Worm (Caenorhabditis elegans) whole organism, L3 larva: Measurements from ENCODE around the gene Y59H11AR.3.

ENCODE experiments used
- R02D3.7 ChIP-seq: fragments of 150-350 bp; optimal IDR thresholded peaks from 2 replicates; lab custom pipeline; 2014; ENCODE audit warnings: missing biosample characterization, missing genetic modification characterization
- ZK546.5 ChIP-seq: sonication (generic microtip); optimal IDR thresholded peaks from 2 replicates; lab custom pipeline; 2017; ENCODE audit warnings: missing biosample characterization, missing genetic modification characterization
- aly-2 ChIP-seq: fragments of 150-350 bp; optimal IDR thresholded peaks from 2 replicates; lab custom pipeline; 2014; ENCODE audit warnings: missing biosample characterization, missing genetic modification characterization
- ama-1 ChIP-seq: fragments of 150-350 bp; optimal IDR thresholded peaks from 2 replicates; lab custom pipeline; 2018
- ceh-16 ChIP-seq: sonication (generic microtip); optimal IDR thresholded peaks from 2 replicates; lab custom pipeline; 2017; ENCODE audit warnings: missing biosample characterization, missing genetic modification characterization
- ceh-28 ChIP-seq: fragments of 150-350 bp; optimal IDR thresholded peaks from 2 replicates; lab custom pipeline; 2014; ENCODE audit warnings: missing biosample characterization, missing genetic modification reagents, missing genetic modification characterization
- ceh-82 ChIP-seq: fragments of 150-350 bp; optimal IDR thresholded peaks from 2 replicates; lab custom pipeline; 2014; ENCODE audit warnings: missing biosample characterization, missing genetic modification characterization
- ceh-9 ChIP-seq: sonication (generic microtip); optimal IDR thresholded peaks from 2 replicates; lab custom pipeline; 2018; ENCODE audit warnings: missing biosample characterization, missing genetic modification characterization
- daf-12 ChIP-seq: fragments of 150-350 bp; optimal IDR thresholded peaks from 2 replicates; lab custom pipeline; 2014; ENCODE audit warnings: missing biosample characterization, missing genetic modification reagents, missing genetic modification characterization
- egl-27 ChIP-seq: sonication (generic microtip); optimal IDR thresholded peaks from 4 replicates; lab custom pipeline; 2017; ENCODE audit warnings: missing biosample characterization, missing genetic modification reagents, missing genetic modification characterization
- egl-5 ChIP-seq: fragments of 150-350 bp; optimal IDR thresholded peaks from 2 replicates; lab custom pipeline; 2017; ENCODE audit warnings: missing biosample characterization, missing genetic modification reagents, missing genetic modification characterization, inconsistent platforms
- elt-1 ChIP-seq: fragments of 150-350 bp; optimal IDR thresholded peaks from 2 replicates; lab custom pipeline; 2014; ENCODE audit warnings: missing biosample characterization, missing genetic modification characterization
- elt-2 ChIP-seq: sonication (generic microtip); optimal IDR thresholded peaks from 2 replicates; lab custom pipeline; 2016; ENCODE audit warnings: missing genetic modification reagents, mild to moderate bottlenecking, missing genetic modification characterization, missing compliant biosample characterization
- elt-3 ChIP-seq, 3 experiments: fragments of 150-350 bp in 1 of 3; sonication (generic microtip) in 2 of 3; optimal IDR thresholded peaks; 2 replicates in 2 of 3; 4 replicates in 1 of 3; lab custom pipeline; 2014 to 2017; ENCODE audit warnings: missing biosample characterization in 3 of 3, missing genetic modification characterization in 3 of 3
- eor-1 ChIP-seq, 2 experiments: fragments of 150-350 bp; optimal IDR thresholded peaks; 2 replicates each; lab custom pipeline; 2014 to 2018; ENCODE audit warnings: missing biosample characterization in 2 of 2, missing genetic modification characterization in 2 of 2
- fkh-10 ChIP-seq: sonication (generic microtip); optimal IDR thresholded peaks from 2 replicates; lab custom pipeline; 2017; ENCODE audit warnings: missing biosample characterization, missing genetic modification reagents, missing genetic modification characterization
- fkh-2 ChIP-seq: fragments of 150-350 bp; optimal IDR thresholded peaks from 2 replicates; lab custom pipeline; 2014; ENCODE audit warnings: missing biosample characterization, missing genetic modification reagents, missing genetic modification characterization
- fos-1 ChIP-seq: fragments of 150-350 bp; optimal IDR thresholded peaks from 2 replicates; lab custom pipeline; 2014; ENCODE audit warnings: missing biosample characterization, missing genetic modification characterization
- hmg-11 ChIP-seq: sonication (generic microtip); optimal IDR thresholded peaks from 2 replicates; lab custom pipeline; 2016; ENCODE audit warnings: missing genetic modification characterization, missing compliant biosample characterization
- jun-1 ChIP-seq: fragments of 150-350 bp; optimal IDR thresholded peaks from 2 replicates; lab custom pipeline; 2014; ENCODE audit warnings: missing biosample characterization, missing genetic modification reagents, missing genetic modification characterization
- lin-15B ChIP-seq: fragments of 150-350 bp; optimal IDR thresholded peaks from 2 replicates; lab custom pipeline; 2014; ENCODE audit warnings: missing biosample characterization, missing genetic modification characterization
- lin-39 ChIP-seq: fragments of 150-350 bp; optimal IDR thresholded peaks from 2 replicates; lab custom pipeline; 2018; ENCODE audit warnings: missing biosample characterization, missing genetic modification reagents, missing genetic modification characterization
- lsy-12 ChIP-seq: sonication (generic microtip); optimal IDR thresholded peaks from 2 replicates; lab custom pipeline; 2016; ENCODE audit warnings: mild to moderate bottlenecking, missing genetic modification characterization, missing compliant biosample characterization
- mdl-1 ChIP-seq: fragments of 150-350 bp; optimal IDR thresholded peaks from 2 replicates; lab custom pipeline; 2014; ENCODE audit warnings: missing biosample characterization, missing genetic modification characterization
- mml-1 ChIP-seq: fragments of 150-350 bp; sonication (generic microtip); optimal IDR thresholded peaks from 3 replicates; lab custom pipeline; 2014; ENCODE audit warnings: missing biosample characterization, missing genetic modification characterization
- nfya-1 ChIP-seq: sonication (generic microtip); optimal IDR thresholded peaks from 2 replicates; lab custom pipeline; 2017; ENCODE audit warnings: missing genetic modification characterization, mild to moderate bottlenecking, missing compliant biosample characterization, antibody characterized with exemption, moderate library complexity; ENCODE audit not compliant: insufficient read depth
- nhr-11 ChIP-seq: fragments of 150-350 bp; optimal IDR thresholded peaks from 2 replicates; lab custom pipeline; 2014; ENCODE audit warnings: missing biosample characterization, missing genetic modification characterization
- nhr-12 ChIP-seq: fragments of 150-350 bp; optimal IDR thresholded peaks from 2 replicates; lab custom pipeline; 2014; ENCODE audit warnings: missing biosample characterization, missing genetic modification characterization
- nhr-23 ChIP-seq: fragments of 150-350 bp; optimal IDR thresholded peaks from 2 replicates; lab custom pipeline; 2014; ENCODE audit warnings: missing biosample characterization, missing genetic modification reagents, missing genetic modification characterization
- nhr-237 ChIP-seq: fragments of 150-350 bp; optimal IDR thresholded peaks from 2 replicates; lab custom pipeline; 2014; ENCODE audit warnings: missing biosample characterization, missing genetic modification characterization
- nhr-25 ChIP-seq: sonication (generic microtip); optimal IDR thresholded peaks from 2 replicates; lab custom pipeline; 2017; ENCODE audit warnings: missing biosample characterization, missing genetic modification characterization
- nhr-28 ChIP-seq: fragments of 150-350 bp; optimal IDR thresholded peaks from 2 replicates; lab custom pipeline; 2014; ENCODE audit warnings: missing biosample characterization, missing genetic modification characterization
- nhr-43 ChIP-seq: sonication (generic microtip); optimal IDR thresholded peaks from 2 replicates; lab custom pipeline; 2016; ENCODE audit warnings: mild to moderate bottlenecking, missing genetic modification characterization, missing compliant biosample characterization; ENCODE audit not compliant: poor library complexity, severe bottlenecking
- nhr-67 ChIP-seq: fragments of 150-350 bp; optimal IDR thresholded peaks from 2 replicates; lab custom pipeline; 2014; ENCODE audit warnings: missing biosample characterization, missing genetic modification characterization
- nhr-76 ChIP-seq: fragments of 150-350 bp; sonication (generic microtip); optimal IDR thresholded peaks from 5 replicates; lab custom pipeline; 2014; ENCODE audit warnings: missing biosample characterization, missing genetic modification characterization
- nhr-77 ChIP-seq: fragments of 150-350 bp; optimal IDR thresholded peaks from 2 replicates; lab custom pipeline; 2014; ENCODE audit warnings: missing biosample characterization, missing genetic modification characterization
- pha-4 ChIP-seq: fragments of 150-350 bp; optimal IDR thresholded peaks from 2 replicates; lab custom pipeline; 2014; ENCODE audit warnings: missing biosample characterization, missing genetic modification reagents, missing genetic modification characterization
- pqm-1 ChIP-seq: fragments of 150-350 bp; optimal IDR thresholded peaks from 2 replicates; lab custom pipeline; 2017; ENCODE audit warnings: missing biosample characterization, missing genetic modification characterization, inconsistent platforms
- sea-2 ChIP-seq: fragments of 150-350 bp; sonication (generic microtip); optimal IDR thresholded peaks from 4 replicates; lab custom pipeline; 2014; ENCODE audit warnings: missing biosample characterization, missing genetic modification reagents, missing genetic modification characterization
- skn-1 ChIP-seq: fragments of 150-350 bp; optimal IDR thresholded peaks from 2 replicates; lab custom pipeline; 2014; ENCODE audit warnings: missing biosample characterization, missing genetic modification characterization
- snpc-4 ChIP-seq: fragments of 150-350 bp; optimal IDR thresholded peaks from 2 replicates; lab custom pipeline; 2014; ENCODE audit warnings: missing biosample characterization, missing genetic modification characterization
- tbx-2 ChIP-seq: sonication (generic microtip); optimal IDR thresholded peaks from 2 replicates; lab custom pipeline; 2016; ENCODE audit warnings: mild to moderate bottlenecking, missing genetic modification characterization, missing compliant biosample characterization
- unc-39 ChIP-seq: sonication (generic microtip); optimal IDR thresholded peaks from 4 replicates; lab custom pipeline; 2017; ENCODE audit warnings: missing biosample characterization, missing genetic modification characterization
- unc-62 ChIP-seq: fragments of 150-350 bp; sonication (generic microtip); optimal IDR thresholded peaks from 4 replicates; lab custom pipeline; 2014; ENCODE audit warnings: missing biosample characterization, missing genetic modification reagents, missing genetic modification characterization
- zag-1 ChIP-seq: fragments of 150-350 bp; optimal IDR thresholded peaks from 2 replicates; lab custom pipeline; 2014; ENCODE audit warnings: missing biosample characterization, missing genetic modification characterization
- ztf-11 ChIP-seq: fragments of 150-350 bp; optimal IDR thresholded peaks from 2 replicates; lab custom pipeline; 2014; ENCODE audit warnings: missing biosample characterization, missing genetic modification characterization
- ztf-4 ChIP-seq: fragments of 150-350 bp; optimal IDR thresholded peaks from 2 replicates; lab custom pipeline; 2014; ENCODE audit warnings: missing biosample characterization, missing genetic modification characterization

Gene Y59H11AR.3

ce11 chrIV:8625730-8626129 lies 30.5 kb upstream of the Y59H11AR.3 start:
- TF ChIP-seq tbx-2: no peak
- no peak for TF ChIP-seq ama-1 (lab: Kevin White, UChicago)
- TF ChIP-seq ztf-4: no peak
- no peak for TF ChIP-seq pha-4 (tag; lab: Kevin White, UChicago)
- TF ChIP-seq snpc-4: no peak

- TF ChIP-seq pha-4 (tag; lab: Kevin White, UChicago): peak; percentile 93
- peak; percentile 61 for TF ChIP-seq lin-15B
- TF ChIP-seq sea-2 (GFP tag; lab: Kevin White, UChicago): no peak
- TF ChIP-seq mml-1 (tag; lab: Kevin White, UChicago): no peak
- no peak for TF ChIP-seq ZK546.5 (tag; lab: Kevin White, UChicago)
- no peak for TF ChIP-seq lsy-12 (tag; lab: Kevin White, UChicago)
- no peak for TF ChIP-seq fkh-2
- TF ChIP-seq unc-39: no peak
- peak; percentile 41 for TF ChIP-seq skn-1 (tag; lab: Kevin White, UChicago)
- TF ChIP-seq ceh-82 (tag; lab: Kevin White, UChicago): no peak
- TF ChIP-seq ztf-4: peak; percentile 1
- peak; percentile 16 for TF ChIP-seq nhr-11 (tag; lab: Kevin White, UChicago)
- no peak for TF ChIP-seq nhr-237
- TF ChIP-seq elt-1 (tag; lab: Kevin White, UChicago): peak; percentile 58
- TF ChIP-seq ama-1 (lab: Kevin White, UChicago): no peak
- no peak for TF ChIP-seq ztf-11
- TF ChIP-seq elt-3 (tag; optimal IDR thresholded peaks at IDR 0.05; lab: Kevin White, UChicago): no peak
- no peak for TF ChIP-seq daf-12
- TF ChIP-seq aly-2 (tag; lab: Kevin White, UChicago): no peak
- TF ChIP-seq nhr-67: no peak
- TF ChIP-seq ceh-28 (tag; lab: Kevin White, UChicago): peak; percentile 65
- TF ChIP-seq eor-1 (tag; optimal IDR thresholded peaks at IDR 0.05; lab: Kevin White, UChicago): no peak
- TF ChIP-seq nhr-23: peak; percentile 79
- peak; percentile 35 for TF ChIP-seq pqm-1 (tag; lab: Kevin White, UChicago)
- TF ChIP-seq nhr-77: no peak
- peak; percentile 75 for TF ChIP-seq nhr-25 (tag; lab: Kevin White, UChicago)
- no peak for TF ChIP-seq ceh-16
- no peak for TF ChIP-seq unc-62 (GFP tag; lab: Kevin White, UChicago)
- no peak for TF ChIP-seq egl-27
- TF ChIP-seq egl-5 (tag; lab: Kevin White, UChicago): no peak
- TF ChIP-seq nhr-76 (tag; lab: Kevin White, UChicago): no peak
- no peak for TF ChIP-seq mdl-1 (tag; lab: Kevin White, UChicago)
- TF ChIP-seq nhr-28 (tag; lab: Kevin White, UChicago): no peak
- TF ChIP-seq elt-2 (tag; lab: Kevin White, UChicago): peak; percentile 54
- peak; percentile 42 for TF ChIP-seq nhr-43
- no peak for TF ChIP-seq zag-1 (tag; lab: Kevin White, UChicago)
- no peak for TF ChIP-seq R02D3.7 (tag; lab: Kevin White, UChicago)
- no peak for TF ChIP-seq tbx-2
- TF ChIP-seq ceh-9: no peak
- TF ChIP-seq nhr-12 (tag; lab: Kevin White, UChicago): no peak
- peak; percentile 80 for TF ChIP-seq nfya-1 (tag; lab: Kevin White, UChicago)
- no peak for TF ChIP-seq fkh-10 (GFP tag; lab: Kevin White, UChicago)
- TF ChIP-seq lin-39 (tag; lab: Kevin White, UChicago): peak; percentile 27
- peak; percentile 30 for TF ChIP-seq jun-1 (tag; lab: Kevin White, UChicago)
- no peak for TF ChIP-seq fos-1 (tag; lab: Kevin White, UChicago)
- peak; percentile 56 for TF ChIP-seq snpc-4
- peak; percentile 88 for TF ChIP-seq hmg-11 (tag; lab: Kevin White, UChicago)
These were observed 25.0 kb upstream of the Y59H11AR.3 start, which contains the start of gene lin-49 for ce11 chrIV:8620102-8620733. lin-49 (plus strand) TSS chrIV:8620683.
